Fruit fly (Drosophila melanogaster) whole organism, embryonic: ENCODE results near the gene CG12078.
A peak's percentile ranks its signal among the peaks of the same experiment; 100 is the strongest.

Experiments
- Antp ChIP-seq: fragments of 200-800 bp; sonication (Bioruptor generic); optimal IDR thresholded peaks from 3 replicates; lab custom pipeline; 2016; ENCODE audit warnings: missing biosample characterization, missing genetic modification characterization
- CG10267 ChIP-seq: fragments of 200-800 bp; sonication (Bioruptor generic); optimal IDR thresholded peaks from 2 replicates; lab custom pipeline; 2018; ENCODE audit warnings: missing biosample characterization, mild to moderate bottlenecking, missing genetic modification characterization, moderate library complexity
- CG11398 ChIP-seq: fragments of 200-800 bp; sonication (Bioruptor generic); optimal IDR thresholded peaks from 2 replicates; lab custom pipeline; 2016; ENCODE audit warnings: missing biosample characterization, missing genetic modification characterization
- CG13296 ChIP-seq: fragments of 200-800 bp; sonication (Bioruptor generic); optimal IDR thresholded peaks from 3 replicates; lab custom pipeline; 2018; ENCODE audit warnings: missing biosample characterization, mild to moderate bottlenecking, missing genetic modification characterization
- CG13775 ChIP-seq: fragments of 200-800 bp; sonication (Bioruptor generic); optimal IDR thresholded peaks from 3 replicates; lab custom pipeline; 2017; ENCODE audit warnings: missing biosample characterization, mild to moderate bottlenecking, missing genetic modification characterization
- CG14014 ChIP-seq: fragments of 200-800 bp; sonication (Bioruptor generic); IDR thresholded peaks from 2 replicates; pipeline ENCODE4 v1.3.6; 2022; ENCODE audit warnings: missing biosample characterization, missing genetic modification characterization
- CG14710 ChIP-seq: fragments of 200-800 bp; sonication (Bioruptor generic); optimal IDR thresholded peaks from 3 replicates; lab custom pipeline; 2019; ENCODE audit warnings: missing biosample characterization, mild to moderate bottlenecking, missing genetic modification characterization, moderate library complexity
- CG14860 ChIP-seq: fragments of 200-800 bp; sonication (Bioruptor generic); IDR thresholded peaks from 3 replicates; pipeline ENCODE4 v1.3.6; 2022; ENCODE audit warnings: missing biosample characterization, missing genetic modification characterization; ENCODE audit not compliant: partially characterized antibody
- CG17912 ChIP-seq: fragments of 200-800 bp; sonication (Bioruptor generic); optimal IDR thresholded peaks from 2 replicates; lab custom pipeline; 2018; ENCODE audit warnings: missing biosample characterization, mild to moderate bottlenecking, missing genetic modification characterization
- CG18262 ChIP-seq: fragments of 200-800 bp; optimal IDR thresholded peaks from 3 replicates; lab custom pipeline; 2019; ENCODE audit warnings: missing biosample characterization, mild to moderate bottlenecking, missing genetic modification characterization, moderate library complexity
- CG2202 ChIP-seq: fragments of 200-800 bp; sonication (Bioruptor generic); optimal IDR thresholded peaks from 2 replicates; lab custom pipeline; 2018; ENCODE audit warnings: missing biosample characterization, mild to moderate bottlenecking, missing genetic modification characterization
- CG3281 ChIP-seq: fragments of 200-800 bp; sonication (Bioruptor generic); optimal IDR thresholded peaks from 3 replicates; lab custom pipeline; 2017; ENCODE audit warnings: missing biosample characterization, mild to moderate bottlenecking, missing genetic modification characterization
- CG34224 ChIP-seq: fragments of 200-800 bp; sonication (Bioruptor generic); IDR thresholded peaks from 3 replicates; pipeline ENCODE4 v1.3.6; 2022; ENCODE audit warnings: missing biosample characterization, missing genetic modification characterization; ENCODE audit not compliant: partially characterized antibody
- CG3726 ChIP-seq: fragments of 200-800 bp; sonication (Bioruptor generic); IDR thresholded peaks from 3 replicates; pipeline ENCODE4, ENCODE4 v1.3.6; 2022; ENCODE audit warnings: missing biosample characterization, missing genetic modification characterization
- CG4854 ChIP-seq: fragments of 200-800 bp; sonication (Bioruptor generic); optimal IDR thresholded peaks from 2 replicates; lab custom pipeline; 2016; ENCODE audit warnings: missing biosample characterization, missing genetic modification characterization, inconsistent platforms
- CG6683 ChIP-seq: fragments of 200-800 bp; sonication (Bioruptor generic); optimal IDR thresholded peaks from 2 replicates; lab custom pipeline; 2017; ENCODE audit warnings: missing biosample characterization, mild to moderate bottlenecking, missing genetic modification characterization, missing genetic modification reagents
- CG6765 ChIP-seq: fragments of 200-800 bp; sonication (Bioruptor generic); optimal IDR thresholded peaks from 3 replicates; lab custom pipeline; 2017; ENCODE audit warnings: missing biosample characterization, mild to moderate bottlenecking, missing genetic modification characterization
- CG6813 ChIP-seq: fragments of 200-800 bp; sonication (Bioruptor generic); optimal IDR thresholded peaks from 2 replicates; lab custom pipeline; 2017; ENCODE audit warnings: missing biosample characterization, missing genetic modification characterization, mild to moderate bottlenecking, moderate library complexity, missing genetic modification reagents
- CG7556 ChIP-seq: fragments of 200-800 bp; sonication (Bioruptor generic); optimal IDR thresholded peaks from 2 replicates; lab custom pipeline; 2017; ENCODE audit warnings: missing biosample characterization, mild to moderate bottlenecking, missing genetic modification characterization
- CG7745 ChIP-seq: fragments of 200-800 bp; sonication (Bioruptor generic); optimal IDR thresholded peaks from 2 replicates; lab custom pipeline; 2018; ENCODE audit warnings: missing biosample characterization, mild to moderate bottlenecking, missing genetic modification characterization, moderate library complexity
- CG7928 ChIP-seq: fragments of 200-800 bp; sonication (Bioruptor generic); optimal IDR thresholded peaks from 2 replicates; lab custom pipeline; 2017; ENCODE audit warnings: missing biosample characterization, mild to moderate bottlenecking, missing genetic modification characterization
- CG8290 ChIP-seq, 3 experiments: fragments of 200-800 bp; sonication (Bioruptor generic); optimal IDR thresholded peaks; 2 replicates each; lab custom pipeline; 2016 to 2019; ENCODE audit warnings: missing biosample characterization in 3 of 3, missing genetic modification characterization in 3 of 3, mild to moderate bottlenecking in 2 of 3, moderate library complexity in 1 of 3
- CG9797 ChIP-seq: fragments of 200-800 bp; sonication (Bioruptor generic); optimal IDR thresholded peaks from 3 replicates; lab custom pipeline; 2018; ENCODE audit warnings: missing biosample characterization, mild to moderate bottlenecking, missing genetic modification characterization
- Camta ChIP-seq: fragments of 200-800 bp; sonication (Bioruptor generic); optimal IDR thresholded peaks from 2 replicates; lab custom pipeline; 2016; ENCODE audit warnings: missing biosample characterization, missing genetic modification characterization
- Chrac-16 ChIP-seq: fragments of 200-800 bp; sonication (Bioruptor generic); optimal IDR thresholded peaks from 3 replicates; lab custom pipeline; 2016; ENCODE audit warnings: missing biosample characterization, missing genetic modification characterization
- CoRest ChIP-seq: fragments of 200-800 bp; sonication (Bioruptor generic); optimal IDR thresholded peaks from 3 replicates; lab custom pipeline; 2018; ENCODE audit warnings: missing biosample characterization, mild to moderate bottlenecking, missing genetic modification characterization, moderate library complexity
- D19A ChIP-seq: fragments of 200-800 bp; optimal IDR thresholded peaks from 3 replicates; lab custom pipeline; 2019; ENCODE audit warnings: missing biosample characterization, mild to moderate bottlenecking, missing genetic modification characterization, moderate library complexity
- Dp ChIP-seq: fragments of 200-800 bp; sonication (Bioruptor generic); optimal IDR thresholded peaks from 2 replicates; lab custom pipeline; 2018; ENCODE audit warnings: missing biosample characterization, mild to moderate bottlenecking, missing genetic modification characterization, moderate library complexity
- HLH3B ChIP-seq: fragments of 200-800 bp; sonication (Bioruptor generic); IDR thresholded peaks from 2 replicates; pipeline ENCODE4 v1.3.6; 2022; ENCODE audit warnings: missing biosample characterization, missing genetic modification characterization
- HLH4C ChIP-seq: fragments of 200-800 bp; sonication (Bioruptor generic); IDR thresholded peaks from 3 replicates; pipeline ENCODE4 v1.3.6; 2022; ENCODE audit warnings: missing biosample characterization, missing genetic modification characterization; ENCODE audit not compliant: partially characterized antibody
- Hmr ChIP-seq: fragments of 200-800 bp; sonication (Bioruptor generic); optimal IDR thresholded peaks from 3 replicates; lab custom pipeline; 2017; ENCODE audit warnings: mild to moderate bottlenecking, missing biosample characterization, missing genetic modification reagents, missing genetic modification characterization
- MTF-1 ChIP-seq: fragments of 200-800 bp; sonication (Bioruptor generic); optimal IDR thresholded peaks from 2 replicates; lab custom pipeline; 2018; ENCODE audit warnings: missing biosample characterization, mild to moderate bottlenecking, missing genetic modification characterization, borderline replicate concordance
- Meics ChIP-seq: fragments of 200-800 bp; sonication (Bioruptor generic); optimal IDR thresholded peaks from 2 replicates; lab custom pipeline; 2017; ENCODE audit warnings: missing biosample characterization, mild to moderate bottlenecking, missing genetic modification characterization
- Mes4 ChIP-seq: fragments of 200-800 bp; sonication (Bioruptor generic); optimal IDR thresholded peaks from 2 replicates; lab custom pipeline; 2016; ENCODE audit warnings: missing biosample characterization, missing genetic modification characterization
- NfI ChIP-seq: fragments of 200-800 bp; sonication (Bioruptor generic); optimal IDR thresholded peaks from 3 replicates; lab custom pipeline; 2018; ENCODE audit warnings: missing biosample characterization, mild to moderate bottlenecking, missing genetic modification characterization, moderate library complexity
- ato ChIP-seq: fragments of 200-800 bp; sonication (Bioruptor generic); IDR thresholded peaks from 2 replicates; pipeline ENCODE4 v1.3.6; 2022; ENCODE audit warnings: missing biosample characterization, missing genetic modification characterization; ENCODE audit not compliant: partially characterized antibody
- bbx ChIP-seq: fragments of 200-800 bp; sonication (Bioruptor generic); IDR thresholded peaks from 2 replicates; pipeline ENCODE4 v1.3.6; 2022; ENCODE audit warnings: missing biosample characterization, missing genetic modification characterization; ENCODE audit not compliant: partially characterized antibody
- bowl ChIP-seq: fragments of 200-800 bp; sonication (Bioruptor generic); IDR thresholded peaks from 2 replicates; pipeline ENCODE4 v1.3.6; 2022; ENCODE audit warnings: missing biosample characterization, missing genetic modification characterization
- gcm2 ChIP-seq: fragments of 200-800 bp; sonication (Bioruptor generic); optimal IDR thresholded peaks from 2 replicates; lab custom pipeline; 2016; ENCODE audit warnings: missing biosample characterization, missing genetic modification characterization
- lab ChIP-seq: fragments of 200-800 bp; sonication (Bioruptor generic); optimal IDR thresholded peaks from 3 replicates; lab custom pipeline; 2017; ENCODE audit warnings: missing biosample characterization, missing genetic modification characterization, mild to moderate bottlenecking, moderate library complexity, missing genetic modification reagents
- org-1 ChIP-seq: fragments of 200-800 bp; sonication (Bioruptor generic); optimal IDR thresholded peaks from 2 replicates; lab custom pipeline; 2017; ENCODE audit warnings: missing biosample characterization, missing genetic modification characterization
- sisA ChIP-seq: fragments of 200-800 bp; sonication (Bioruptor generic); IDR thresholded peaks from 2 replicates; pipeline ENCODE4 v1.3.6; 2022; ENCODE audit warnings: missing biosample characterization, missing genetic modification characterization
- stwl ChIP-seq: fragments of 200-800 bp; sonication (Bioruptor generic); optimal IDR thresholded peaks from 3 replicates; lab custom pipeline; 2018; ENCODE audit warnings: missing biosample characterization, mild to moderate bottlenecking, missing genetic modification characterization, moderate library complexity
- trem ChIP-seq: fragments of 200-800 bp; optimal IDR thresholded peaks from 3 replicates; lab custom pipeline; 2019; ENCODE audit warnings: missing biosample characterization, mild to moderate bottlenecking, missing genetic modification characterization, moderate library complexity
- unc-4 ChIP-seq: fragments of 200-800 bp; sonication (Bioruptor generic); IDR thresholded peaks from 2 replicates; pipeline ENCODE4 v1.3.6; 2022; ENCODE audit warnings: missing biosample characterization, missing genetic modification characterization; ENCODE audit not compliant: partially characterized antibody
- vnd ChIP-seq: fragments of 200-800 bp; sonication (Bioruptor generic); IDR thresholded peaks from 3 replicates; pipeline ENCODE4 v1.3.6; 2022; ENCODE audit warnings: missing biosample characterization, missing genetic modification characterization; ENCODE audit not compliant: partially characterized antibody
- zf30C ChIP-seq: fragments of 200-800 bp; sonication (Bioruptor generic); optimal IDR thresholded peaks from 3 replicates; lab custom pipeline; 2018; ENCODE audit warnings: missing biosample characterization, mild to moderate bottlenecking, missing genetic modification characterization

CG12078 gene

DNA sequence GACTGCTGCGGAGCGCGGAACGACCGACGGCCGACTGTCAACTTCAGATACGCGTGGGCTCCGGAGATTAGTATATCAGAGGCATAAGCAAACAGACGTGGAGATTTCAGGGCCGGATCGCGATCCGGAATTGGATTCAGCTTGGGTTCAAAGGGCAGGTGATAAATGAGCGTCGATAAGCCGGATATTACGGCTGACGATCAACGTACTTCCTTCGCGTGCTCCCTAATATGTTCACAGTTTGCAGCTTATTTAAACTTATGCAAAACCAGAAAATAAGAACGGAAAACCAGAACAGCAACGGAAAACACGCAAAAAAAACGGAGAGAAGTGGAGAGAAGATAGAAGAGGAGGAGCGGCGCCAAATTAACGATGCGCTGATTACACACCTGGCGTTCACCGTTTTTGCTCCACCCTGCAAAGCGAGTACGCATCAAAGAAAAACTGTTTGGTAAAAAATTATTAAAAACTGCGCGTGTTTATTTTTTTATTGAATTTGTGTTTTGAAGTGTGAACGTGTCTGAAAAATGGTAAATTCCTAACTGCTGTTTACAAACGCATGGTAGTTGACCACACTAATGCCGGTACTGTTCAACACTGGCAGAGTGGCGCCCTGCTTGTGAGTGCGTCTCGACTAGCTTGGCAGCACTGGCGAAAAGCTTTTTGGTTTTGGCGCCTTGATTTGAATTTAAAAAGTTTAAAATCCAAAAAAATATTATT is 4.9 kb downstream of the CG12078 start, which contains the start of gene CG17746 (continued):
- no peak for TF ChIP-seq CG3726 (GFP tag; lab: Robert Waterston, UW)
- peak; percentile 46 for TF ChIP-seq CG8290 (GFP tag; optimal IDR thresholded peaks at IDR 0.05; lab: Kevin White, UChicago)
- TF ChIP-seq CG8290 (tag; optimal IDR thresholded peaks at IDR 0.05; lab: Kevin White, UChicago), result no peak
- TF ChIP-seq CG14860 (GFP tag; lab: Robert Waterston, UW), result peak; percentile 41; the same call in 1 of the 3 replicates
- TF ChIP-seq bowl (GFP tag; lab: Robert Waterston, UW), result no peak
- TF ChIP-seq CG4854 (GFP tag; lab: Kevin White, UChicago), result peak; percentile 42
- no peak for TF ChIP-seq CG7556 (GFP tag; lab: Kevin White, UChicago)
- peak; percentile 100 for TF ChIP-seq stwl
- TF ChIP-seq Hmr (GFP tag; lab: Kevin White, UChicago), result peak; percentile 68
- TF ChIP-seq Chrac-16, result peak; percentile 28
- TF ChIP-seq MTF-1, result no peak
- peak; percentile 59; the same call in 2 of the 3 replicates for TF ChIP-seq CG34224 (GFP tag; lab: Robert Waterston, UW)
- TF ChIP-seq CG13775 (GFP tag; lab: Kevin White, UChicago), result peak; percentile 6
- TF ChIP-seq HLH4C (GFP tag; lab: Robert Waterston, UW), result no peak
- peak; percentile 50; the same call in 1 of the 2 replicates for TF ChIP-seq ato
- TF ChIP-seq CG11398 (GFP tag; lab: Kevin White, UChicago), result peak; percentile 4
- no peak for TF ChIP-seq Meics (GFP tag; lab: Kevin White, UChicago)
- TF ChIP-seq CG6683 (GFP tag; lab: Kevin White, UChicago), result no peak
- TF ChIP-seq Antp (GFP tag; lab: Kevin White, UChicago), result peak; percentile 34
- TF ChIP-seq CG3281 (GFP tag; lab: Kevin White, UChicago), result peak; percentile 8
- TF ChIP-seq sisA (GFP tag; lab: Robert Waterston, UW), result peak; percentile 26; the same call in 1 of the 2 replicates
- peak; percentile 72 for TF ChIP-seq CG14710 (tag; lab: Kevin White, UChicago)
- peak; percentile 5 for TF ChIP-seq Mes4 (GFP tag; lab: Kevin White, UChicago)
- no peak for TF ChIP-seq CG7745
- TF ChIP-seq CG13296, result no peak
- peak; percentile 99 for TF ChIP-seq Dp (GFP tag; lab: Kevin White, UChicago)
- peak; percentile 69 for TF ChIP-seq CG17912
- TF ChIP-seq CG9797 (GFP tag; lab: Kevin White, UChicago), result peak; percentile 93
- no peak for TF ChIP-seq vnd (GFP tag; lab: Robert Waterston, UW)
- TF ChIP-seq CG6765, result no peak
- no peak for TF ChIP-seq CG14014
- no peak for TF ChIP-seq D19A
- peak; percentile 41 for TF ChIP-seq CG7928 (GFP tag; lab: Kevin White, UChicago)
- TF ChIP-seq gcm2 (GFP tag; lab: Kevin White, UChicago), result no peak
- no peak for TF ChIP-seq CG18262 (tag; lab: Kevin White, UChicago)
- TF ChIP-seq CG6813, result no peak
- peak; percentile 41; the same call in 1 of the 2 replicates for TF ChIP-seq unc-4 (GFP tag; lab: Robert Waterston, UW)
- peak; percentile 40 for TF ChIP-seq lab
- no peak for TF ChIP-seq CG2202 (tag; lab: Kevin White, UChicago)
- peak; percentile 60 for TF ChIP-seq CoRest (tag; lab: Kevin White, UChicago)
- peak; percentile 87 for TF ChIP-seq trem (tag; lab: Kevin White, UChicago)
- no peak for TF ChIP-seq zf30C
- TF ChIP-seq org-1, result no peak
- TF ChIP-seq CG10267, result peak; percentile 98
- peak; percentile 48 for TF ChIP-seq Camta (GFP tag; lab: Kevin White, UChicago)
- no peak for TF ChIP-seq HLH3B (GFP tag; lab: Robert Waterston, UW)
- TF ChIP-seq bbx (GFP tag; lab: Robert Waterston, UW), result peak; percentile 54
- TF ChIP-seq NfI (GFP tag; lab: Kevin White, UChicago), result peak; percentile 9
